Worm (Caenorhabditis elegans): ENCODE data around the gene tra-2.

DNA sequence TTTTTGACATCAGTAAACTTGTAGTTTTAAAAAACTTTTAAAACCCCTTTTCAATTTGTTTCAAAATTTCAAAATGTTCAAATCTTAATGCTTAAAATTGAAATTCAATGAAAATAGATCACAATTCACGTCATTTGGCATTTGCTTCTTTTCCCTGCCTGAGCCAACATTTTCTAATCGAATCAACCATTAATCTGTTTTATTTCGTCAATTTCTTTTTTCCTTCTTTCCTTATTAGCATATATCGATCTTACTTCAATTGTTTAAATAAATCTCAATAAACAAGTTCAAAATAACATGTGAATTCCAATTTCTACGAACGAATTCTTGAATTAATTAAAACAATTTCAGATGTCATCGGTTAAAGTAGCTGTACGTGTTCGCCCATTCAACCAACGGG is 30.1 kb upstream of the tra-2 start:
- TF ChIP-seq dve-1 (tag; optimal IDR thresholded peaks at IDR 0.05; ENCODE audit: insufficient read depth): no peak
- no peak for TF ChIP-seq T26A8.4 (GFP tag; IDR thresholded peaks at IDR 0.05)
- TF ChIP-seq nhr-237 (tag; optimal IDR thresholded peaks at IDR 0.05): no peak
- TF ChIP-seq ama-1 (optimal IDR thresholded peaks at IDR 0.05): no peak
- no peak for TF ChIP-seq nhr-6 (tag; optimal IDR thresholded peaks at IDR 0.05)
- TF ChIP-seq lsy-2 (tag; optimal IDR thresholded peaks at IDR 0.05): no peak
- TF ChIP-seq dpl-1 (GFP tag; optimal IDR thresholded peaks at IDR 0.05): no peak
- no peak for TF ChIP-seq Y48G9A.11 (GFP tag; IDR thresholded peaks at IDR 0.05)
- no peak for TF ChIP-seq fkh-10 (GFP tag; optimal IDR thresholded peaks at IDR 0.05)
- no peak for TF ChIP-seq nhr-11 (tag; optimal IDR thresholded peaks at IDR 0.05)
- TF ChIP-seq madf-5 (GFP tag; IDR thresholded peaks at IDR 0.05): no peak
- TF ChIP-seq ZK546.5 (tag; optimal IDR thresholded peaks at IDR 0.05): no peak
- TF ChIP-seq snpc-4 (tag; optimal IDR thresholded peaks at IDR 0.05): no peak
- no peak for TF ChIP-seq ceh-28 (tag; optimal IDR thresholded peaks at IDR 0.05)
